Worm (Caenorhabditis elegans) whole organism, early embryonic: ENCODE data around the gene C14C10.10.

Experiments
- F13C5.2 ChIP-seq: sonication (generic microtip); optimal IDR thresholded peaks from 2 replicates; lab custom pipeline; 2017; ENCODE audit warnings: mild to moderate bottlenecking, missing genetic modification characterization, inconsistent platforms, missing compliant biosample characterization
- aly-1 ChIP-seq: sonication (generic microtip); optimal IDR thresholded peaks from 2 replicates; lab custom pipeline; 2016; ENCODE audit warnings: missing genetic modification characterization, missing compliant biosample characterization
- ama-1 ChIP-seq: fragments of 150-350 bp; optimal IDR thresholded peaks from 2 replicates; lab custom pipeline; 2014
- ceh-13 ChIP-seq: fragments of 200-800 bp; sonication (Bioruptor generic); optimal IDR thresholded peaks from 2 replicates; lab custom pipeline; 2018; ENCODE audit warnings: mild to moderate bottlenecking, missing genetic modification characterization, missing compliant biosample characterization
- ets-7 ChIP-seq: sonication (generic microtip); optimal IDR thresholded peaks from 2 replicates; lab custom pipeline; 2016; ENCODE audit warnings: missing genotype, missing genetic modification characterization, missing compliant biosample characterization
- sea-1 ChIP-seq: fragments of 200-800 bp; sonication (Bioruptor generic); conservative IDR thresholded peaks from 2 replicates; pipeline ENCODE4 v1.3.6; 2022; ENCODE audit warnings: missing genetic modification characterization, missing compliant biosample characterization
- tbx-11 ChIP-seq: fragments of 200-800 bp; sonication (Bioruptor generic); IDR thresholded peaks from 2 replicates; pipeline ENCODE4 v1.3.6; 2022; ENCODE audit warnings: missing genetic modification characterization, missing compliant biosample characterization
- tbx-37 ChIP-seq: fragments of 200-800 bp; sonication (Bioruptor generic); conservative IDR thresholded peaks from 2 replicates; pipeline ENCODE4 v1.3.6; 2022; ENCODE audit warnings: missing genetic modification reagents, missing genetic modification characterization, missing compliant biosample characterization
- tra-4 ChIP-seq: sonication (generic microtip); optimal IDR thresholded peaks from 2 replicates; lab custom pipeline; 2017; ENCODE audit warnings: missing genetic modification characterization, missing compliant biosample characterization

ce11 chrV:12635218-12635617 lies 36.3 kb upstream of the C14C10.10 start:
- TF ChIP-seq ceh-13 (GFP tag; lab: Kevin White, UChicago) = no peak
- no peak for TF ChIP-seq ets-7
- TF ChIP-seq tbx-11 (GFP tag; lab: Robert Waterston, UW) = no peak
- TF ChIP-seq ama-1 (lab: Kevin White, UChicago) = no peak
- no peak for TF ChIP-seq sea-1
- no peak for TF ChIP-seq aly-1 (tag; lab: Kevin White, UChicago)
- no peak for TF ChIP-seq tbx-37
- TF ChIP-seq F13C5.2 = no peak
- TF ChIP-seq tra-4 (tag; lab: Kevin White, UChicago) = no peak
